Fruit fly (Drosophila melanogaster) whole organism, embryonic: Measurements from ENCODE around the gene Polr2M.

Experiments
- Ada2b ChIP-seq: fragments of 200-800 bp; sonication (Bioruptor generic); IDR thresholded peaks from 2 replicates; pipeline ENCODE4 v1.3.6; 2022; ENCODE audit warnings: missing biosample characterization, missing genetic modification characterization
- BtbVII ChIP-seq: fragments of 200-800 bp; sonication (Bioruptor generic); optimal IDR thresholded peaks from 3 replicates; lab custom pipeline; 2017; ENCODE audit warnings: missing biosample characterization, mild to moderate bottlenecking, missing genetic modification characterization
- CG10209 ChIP-seq: fragments of 200-800 bp; sonication (Bioruptor generic); optimal IDR thresholded peaks from 3 replicates; lab custom pipeline; 2017; ENCODE audit warnings: missing biosample characterization, mild to moderate bottlenecking, missing genetic modification characterization, missing genetic modification reagents
- CG10462 ChIP-seq: fragments of 200-800 bp; sonication (Bioruptor generic); optimal IDR thresholded peaks from 2 replicates; lab custom pipeline; 2016; ENCODE audit warnings: missing biosample characterization, missing genetic modification characterization
- CG11093 ChIP-seq: fragments of 200-800 bp; sonication (Bioruptor generic); IDR thresholded peaks from 3 replicates; pipeline ENCODE4 v1.3.6; 2022; ENCODE audit warnings: missing biosample characterization, missing genetic modification characterization
- CG12071 ChIP-seq: fragments of 200-800 bp; sonication (Bioruptor generic); optimal IDR thresholded peaks from 3 replicates; lab custom pipeline; 2018; ENCODE audit warnings: missing biosample characterization, mild to moderate bottlenecking, missing genetic modification characterization
- CG12104 ChIP-seq: fragments of 200-800 bp; sonication (Bioruptor generic); optimal IDR thresholded peaks from 3 replicates; lab custom pipeline; 2016; ENCODE audit warnings: missing biosample characterization, missing genetic modification characterization
- CG12219 ChIP-seq: fragments of 200-800 bp; sonication (Bioruptor generic); optimal IDR thresholded peaks from 3 replicates; lab custom pipeline; 2018; ENCODE audit warnings: missing biosample characterization, mild to moderate bottlenecking, missing genetic modification characterization
- CG12744 ChIP-seq: fragments of 200-800 bp; sonication (Bioruptor generic); optimal IDR thresholded peaks from 2 replicates; lab custom pipeline; 2016; ENCODE audit warnings: missing biosample characterization, missing genetic modification characterization
- CG14014 ChIP-seq: fragments of 200-800 bp; sonication (Bioruptor generic); IDR thresholded peaks from 2 replicates; pipeline ENCODE4 v1.3.6; 2022; ENCODE audit warnings: missing biosample characterization, missing genetic modification characterization
- CG1529 ChIP-seq: fragments of 200-800 bp; sonication (Bioruptor generic); optimal IDR thresholded peaks from 3 replicates; lab custom pipeline; 2018; ENCODE audit warnings: missing biosample characterization, missing genetic modification characterization
- CG15696 ChIP-seq: fragments of 200-800 bp; sonication (Bioruptor generic); optimal IDR thresholded peaks from 2 replicates; lab custom pipeline; 2019; ENCODE audit warnings: missing biosample characterization, mild to moderate bottlenecking, missing genetic modification characterization, moderate library complexity
- CG1603 ChIP-seq: fragments of 200-800 bp; sonication (Bioruptor generic); optimal IDR thresholded peaks from 2 replicates; lab custom pipeline; 2019; ENCODE audit warnings: missing biosample characterization, mild to moderate bottlenecking, missing genetic modification characterization, moderate library complexity
- CG17361 ChIP-seq: fragments of 200-800 bp; sonication (Bioruptor generic); IDR thresholded peaks from 3 replicates; pipeline ENCODE4 v1.3.6; 2022; ENCODE audit warnings: missing biosample characterization, missing genetic modification characterization
- CG17802 ChIP-seq: fragments of 200-800 bp; sonication (Bioruptor generic); optimal IDR thresholded peaks from 2 replicates; lab custom pipeline; 2018; ENCODE audit warnings: missing biosample characterization, mild to moderate bottlenecking, missing genetic modification characterization, moderate library complexity
- CG18619 ChIP-seq: fragments of 200-800 bp; sonication (Bioruptor generic); optimal IDR thresholded peaks from 3 replicates; lab custom pipeline; 2017; ENCODE audit warnings: missing biosample characterization, mild to moderate bottlenecking, missing genetic modification characterization
- CG2875 ChIP-seq: fragments of 200-800 bp; sonication (Bioruptor generic); optimal IDR thresholded peaks from 2 replicates; lab custom pipeline; 2017; ENCODE audit warnings: missing biosample characterization, mild to moderate bottlenecking, missing genetic modification characterization, missing genetic modification reagents
- CG30403 ChIP-seq: fragments of 200-800 bp; sonication (Bioruptor generic); optimal IDR thresholded peaks from 3 replicates; lab custom pipeline; 2016; ENCODE audit warnings: missing biosample characterization, missing genetic modification characterization
- CG3407 ChIP-seq: fragments of 200-800 bp; sonication (Bioruptor generic); optimal IDR thresholded peaks from 2 replicates; lab custom pipeline; 2018; ENCODE audit warnings: missing biosample characterization, mild to moderate bottlenecking, missing genetic modification characterization
- CG4424 ChIP-seq: fragments of 200-800 bp; sonication (Bioruptor generic); optimal IDR thresholded peaks from 3 replicates; lab custom pipeline; 2016; ENCODE audit warnings: missing biosample characterization, missing genetic modification characterization
- CG4707 ChIP-seq: fragments of 200-800 bp; sonication (Bioruptor generic); optimal IDR thresholded peaks from 2 replicates; lab custom pipeline; 2018; ENCODE audit warnings: missing biosample characterization, mild to moderate bottlenecking, missing genetic modification characterization, moderate library complexity
- CG6254 ChIP-seq: fragments of 200-800 bp; sonication (Bioruptor generic); optimal IDR thresholded peaks from 3 replicates; lab custom pipeline; 2017; ENCODE audit warnings: mild to moderate bottlenecking, missing biosample characterization, missing genetic modification reagents, missing genetic modification characterization
- CG6689 ChIP-seq: fragments of 200-800 bp; sonication (Bioruptor generic); IDR thresholded peaks from 2 replicates; pipeline ENCODE4 v1.3.6; 2022; ENCODE audit warnings: missing biosample characterization, missing genetic modification characterization
- CG8359 ChIP-seq: fragments of 200-800 bp; sonication (Bioruptor generic); optimal IDR thresholded peaks from 2 replicates; lab custom pipeline; 2017; ENCODE audit warnings: missing biosample characterization, mild to moderate bottlenecking, missing genetic modification characterization, borderline replicate concordance
- CG9932 ChIP-seq: fragments of 200-800 bp; sonication (Bioruptor generic); IDR thresholded peaks from 2 replicates; pipeline ENCODE4 v1.3.6; 2022; ENCODE audit warnings: missing biosample characterization, missing genetic modification characterization
- CoRest ChIP-seq: fragments of 200-800 bp; sonication (Bioruptor generic); optimal IDR thresholded peaks from 3 replicates; lab custom pipeline; 2018; ENCODE audit warnings: missing biosample characterization, mild to moderate bottlenecking, missing genetic modification characterization, moderate library complexity
- Drgx ChIP-seq: fragments of 200-800 bp; sonication (Bioruptor generic); IDR thresholded peaks from 2 replicates; pipeline ENCODE4 v1.3.6; 2022; ENCODE audit warnings: missing biosample characterization, missing genetic modification characterization
- E2f2 ChIP-seq: fragments of 200-800 bp; sonication (Bioruptor generic); IDR thresholded peaks from 2 replicates; pipeline ENCODE4 v1.3.6; 2022; ENCODE audit warnings: missing biosample characterization, missing genetic modification characterization
- Ets65A ChIP-seq: fragments of 200-800 bp; sonication (Bioruptor generic); peaks from one replicate; lab custom pipeline; 2016; ENCODE audit warnings: missing biosample characterization, missing genetic modification characterization
- Hmr ChIP-seq: fragments of 200-800 bp; sonication (Bioruptor generic); optimal IDR thresholded peaks from 3 replicates; lab custom pipeline; 2017; ENCODE audit warnings: mild to moderate bottlenecking, missing biosample characterization, missing genetic modification reagents, missing genetic modification characterization
- Jarid2 ChIP-seq: fragments of 200-800 bp; sonication (Bioruptor generic); optimal IDR thresholded peaks from 3 replicates; lab custom pipeline; 2017; ENCODE audit warnings: mild to moderate bottlenecking, missing biosample characterization, missing genetic modification reagents, missing genetic modification characterization
- Six4 ChIP-seq: fragments of 200-800 bp; sonication (Bioruptor generic); optimal IDR thresholded peaks from 2 replicates; lab custom pipeline; 2016; ENCODE audit warnings: missing biosample characterization, missing genetic modification characterization
- Sox100B ChIP-seq: fragments of 200-800 bp; sonication (Bioruptor generic); optimal IDR thresholded peaks from 3 replicates; lab custom pipeline; 2018; ENCODE audit warnings: missing biosample characterization, mild to moderate bottlenecking, missing genetic modification characterization
- Xbp1 ChIP-seq: fragments of 200-800 bp; sonication (Bioruptor generic); optimal IDR thresholded peaks from 3 replicates; lab custom pipeline; 2016; ENCODE audit warnings: missing biosample characterization, mild to moderate bottlenecking, missing genetic modification characterization
- az2 ChIP-seq: fragments of 200-800 bp; sonication (Bioruptor generic); optimal IDR thresholded peaks from 3 replicates; lab custom pipeline; 2016; ENCODE audit warnings: missing biosample characterization, missing genetic modification characterization
- bcd ChIP-seq: fragments of 200-800 bp; sonication (Bioruptor generic); optimal IDR thresholded peaks from 2 replicates; lab custom pipeline; 2017; ENCODE audit warnings: missing biosample characterization, mild to moderate bottlenecking, missing genetic modification characterization
- cg ChIP-seq: fragments of 200-800 bp; sonication (Bioruptor generic); optimal IDR thresholded peaks from 3 replicates; lab custom pipeline; 2019; ENCODE audit warnings: missing biosample characterization, mild to moderate bottlenecking, missing genetic modification characterization, moderate library complexity
- chif ChIP-seq, 2 experiments: fragments of 200-800 bp; sonication (Bioruptor generic); optimal IDR thresholded peaks; 3 replicates each; lab custom pipeline; 2016; ENCODE audit warnings: missing biosample characterization in 2 of 2, missing genetic modification characterization in 2 of 2
- eve ChIP-seq, 2 experiments: fragments of >200 bp; optimal IDR thresholded peaks; 2 replicates each; lab custom pipeline; 2017; ENCODE audit warnings: missing biosample characterization in 2 of 2, missing genetic modification characterization in 2 of 2
- her ChIP-seq: fragments of 200-800 bp; sonication (Bioruptor generic); optimal IDR thresholded peaks from 2 replicates; lab custom pipeline; 2016; ENCODE audit warnings: missing biosample characterization, missing genetic modification characterization
- jing ChIP-seq: fragments of 200-800 bp; sonication (Bioruptor generic); optimal IDR thresholded peaks from 2 replicates; lab custom pipeline; 2018; ENCODE audit warnings: missing biosample characterization, mild to moderate bottlenecking, missing genetic modification characterization
- nmo ChIP-seq: fragments of 200-800 bp; sonication (Bioruptor generic); optimal IDR thresholded peaks from 2 replicates; lab custom pipeline; 2018; ENCODE audit warnings: missing biosample characterization, mild to moderate bottlenecking, missing genetic modification characterization, moderate library complexity
- phol ChIP-seq: fragments of 200-800 bp; sonication (Bioruptor generic); optimal IDR thresholded peaks from 3 replicates; lab custom pipeline; 2018; ENCODE audit warnings: missing biosample characterization, mild to moderate bottlenecking, missing genetic modification characterization, moderate library complexity
- prd ChIP-seq, 3 experiments: fragments of >200 bp in 2 of 3; fragments of 200-800 bp in 1 of 3; sonication (Bioruptor generic) in 1 of 3; optimal IDR thresholded peaks in 2 of 3; IDR thresholded peaks in 1 of 3; 2 replicates in 2 of 3; 3 replicates in 1 of 3; pipeline versions ENCODE4 v1.3.6 to Lab custom; 2017 to 2022; ENCODE audit warnings: missing biosample characterization in 1 of 3, missing genetic modification characterization in 1 of 3
- sc ChIP-seq, 3 experiments: fragments of >200 bp in 2 of 3; fragments of 200-800 bp in 1 of 3; sonication (Bioruptor generic) in 1 of 3; optimal IDR thresholded peaks; 2 replicates in 2 of 3; 3 replicates in 1 of 3; lab custom pipeline; 2017; ENCODE audit warnings: mild to moderate bottlenecking in 1 of 3, missing biosample characterization in 1 of 3, missing genetic modification characterization in 1 of 3, missing genetic modification reagents in 1 of 3
- sens ChIP-seq: fragments of 200-800 bp; sonication (Bioruptor generic); peaks from one replicate; lab custom pipeline; 2016; ENCODE audit warnings: missing biosample characterization, missing genetic modification characterization
- sima ChIP-seq: fragments of 200-800 bp; sonication (Bioruptor generic); optimal IDR thresholded peaks from 2 replicates; lab custom pipeline; 2016; ENCODE audit warnings: missing biosample characterization, missing genetic modification characterization
- tap ChIP-seq: fragments of 200-800 bp; optimal IDR thresholded peaks from 3 replicates; lab custom pipeline; 2019; ENCODE audit warnings: missing biosample characterization, mild to moderate bottlenecking, missing genetic modification characterization, moderate library complexity
- twi ChIP-seq: fragments of 200-800 bp; optimal IDR thresholded peaks from 2 replicates; lab custom pipeline; 2019; ENCODE audit warnings: missing biosample characterization, mild to moderate bottlenecking, missing genetic modification characterization, moderate library complexity
- wor ChIP-seq: fragments of 200-800 bp; sonication (Bioruptor generic); IDR thresholded peaks from 2 replicates; pipeline ENCODE4 v1.3.6; 2022; ENCODE audit warnings: missing biosample characterization, missing genetic modification characterization

Polr2M gene

DNA sequence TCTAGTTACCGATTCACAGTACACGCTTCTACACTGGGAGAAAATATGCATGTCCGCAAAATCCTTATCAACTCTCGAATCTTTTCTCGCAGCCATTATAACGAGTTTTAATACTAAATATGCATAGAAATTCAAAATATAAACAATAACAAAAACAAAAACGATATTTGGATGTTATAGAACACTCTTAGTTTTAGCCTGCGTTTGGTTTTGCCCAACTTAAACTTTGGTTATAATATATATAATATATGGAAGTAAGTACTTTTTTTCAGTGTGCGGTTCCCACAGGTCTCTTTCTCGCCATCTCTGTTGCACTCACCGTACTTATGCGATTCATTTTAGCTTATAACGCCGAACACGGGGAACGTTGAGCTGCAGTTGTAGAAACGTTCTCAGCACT is 17.5 kb upstream of the Polr2M start, which contains the start of gene cry (continued):
- TF ChIP-seq CG6689 (GFP tag; lab: Robert Waterston, UW) (peak; percentile 56; the same call in 1 of the 2 replicates), CG3407 (GFP tag; lab: Kevin White, UChicago) (peak; percentile 34), nmo (peak; percentile 84), Sox100B (GFP tag; lab: Kevin White, UChicago) (peak; percentile 68), CG12071 (GFP tag; lab: Kevin White, UChicago) (peak; percentile 13), tap (tag; lab: Kevin White, UChicago) (peak; percentile 13), CG14014 (GFP tag; lab: Robert Waterston, UW) (no peak), CG1603 (tag; lab: Kevin White, UChicago) (peak; percentile 43), sc (optimal IDR thresholded peaks at IDR 0.05; lab: Kevin White, UChicago) (no peak), sc (GFP tag; optimal IDR thresholded peaks at IDR 0.05; lab: Kevin White, UChicago) (peak; percentile 67), eve (GFP tag; optimal IDR thresholded peaks at IDR 0.05; lab: Kevin White, UChicago) (peak in 1 of 2 experiments; percentile 82), chif (GFP tag; optimal IDR thresholded peaks at IDR 0.05; lab: Kevin White, UChicago) (peak in 1 of 2 experiments; percentile 16), CG30403 (peak; percentile 60), CG18619 (GFP tag; lab: Kevin White, UChicago) (peak; percentile 42), CG12744 (GFP tag; lab: Kevin White, UChicago) (no peak), CG4424 (GFP tag; lab: Kevin White, UChicago) (peak; percentile 75), CG17802 (tag; lab: Kevin White, UChicago) (peak; percentile 26), CG17361 (GFP tag; lab: Robert Waterston, UW) (peak; percentile 82), CG12104 (GFP tag; lab: Kevin White, UChicago) (peak; percentile 8), twi (tag; lab: Kevin White, UChicago) (peak; percentile 76), phol (tag; lab: Kevin White, UChicago) (peak; percentile 85), CG10209 (peak; percentile 55), cg (GFP tag; lab: Kevin White, UChicago) (peak; percentile 11), CG1529 (GFP tag; lab: Kevin White, UChicago) (peak; percentile 57), Drgx (GFP tag; lab: Robert Waterston, UW) (peak; percentile 73), sens (GFP tag; lab: Kevin White, UChicago) (peak; percentile 85), CG9932 (GFP tag; lab: Robert Waterston, UW) (no peak), CG15696 (tag; lab: Kevin White, UChicago) (peak; percentile 19), BtbVII (GFP tag; lab: Kevin White, UChicago) (no peak), CG11093 (GFP tag; lab: Robert Waterston, UW) (no peak), wor (GFP tag; lab: Robert Waterston, UW) (peak; percentile 53), CoRest (tag; lab: Kevin White, UChicago) (peak; percentile 76), CG4707 (GFP tag; lab: Kevin White, UChicago) (no peak), Ets65A (peak; percentile 74), CG8359 (GFP tag; lab: Kevin White, UChicago) (peak; percentile 2), prd (optimal IDR thresholded peaks at IDR 0.05; lab: Kevin White, UChicago) (no peak), prd (GFP tag; IDR thresholded peaks at IDR 0.05; lab: Robert Waterston, UW) (no peak), CG10462 (GFP tag; lab: Kevin White, UChicago) (no peak), Jarid2 (GFP tag; lab: Kevin White, UChicago) (peak; percentile 23), jing (peak; percentile 25), CG12219 (GFP tag; lab: Kevin White, UChicago) (peak; percentile 8), sima (GFP tag; lab: Kevin White, UChicago) (no peak), Six4 (GFP tag; lab: Kevin White, UChicago) (peak; percentile 9), CG6254 (peak; percentile 32), bcd (GFP tag; lab: Kevin White, UChicago) (peak; percentile 51), Xbp1 (GFP tag; lab: Kevin White, UChicago) (peak; percentile 52), Ada2b (peak; percentile 48; the same call in 1 of the 2 replicates), Hmr (GFP tag; lab: Kevin White, UChicago) (peak; percentile 20), E2f2 (GFP tag; lab: Robert Waterston, UW) (peak; percentile 11; the same call in 1 of the 2 replicates), her (GFP tag; lab: Kevin White, UChicago) (no peak), CG2875 (GFP tag; lab: Kevin White, UChicago) (peak; percentile 28), az2 (GFP tag; lab: Kevin White, UChicago) (peak; percentile 56)
